Fruit fly (Drosophila melanogaster) whole organism, wandering third instar larva: Measurements from ENCODE around the gene Or88a.

Experiments used
- Abd-B ChIP-seq: fragments of >200 bp; optimal IDR thresholded peaks from 2 replicates; lab custom pipeline; 2017; ENCODE audit warnings: missing biosample characterization, missing genetic modification characterization
- CG32264 ChIP-seq: fragments of 200-800 bp; sonication (Bioruptor generic); optimal IDR thresholded peaks from 2 replicates; lab custom pipeline; 2016; ENCODE audit warnings: missing biosample characterization, missing genetic modification characterization
- CG9705 ChIP-seq: fragments of 200-800 bp; sonication (Bioruptor generic); optimal IDR thresholded peaks from 2 replicates; lab custom pipeline; 2018; ENCODE audit warnings: missing biosample characterization, mild to moderate bottlenecking, missing genetic modification characterization
- CrebA ChIP-seq: fragments of 200-800 bp; sonication (Bioruptor generic); optimal IDR thresholded peaks from 2 replicates; lab custom pipeline; 2016; ENCODE audit warnings: missing biosample characterization, mild to moderate bottlenecking, missing genetic modification characterization, borderline replicate concordance
- Dfd ChIP-seq: fragments of >200 bp; optimal IDR thresholded peaks from 2 replicates; lab custom pipeline; 2017; ENCODE audit warnings: missing biosample characterization, missing genetic modification characterization
- Dif ChIP-seq: fragments of 200-275, 200-300 bp; sonication (Bioruptor generic); optimal IDR thresholded peaks from 2 replicates; lab custom pipeline; 2018; ENCODE audit warnings: missing biosample characterization, missing genetic modification characterization; ENCODE audit not compliant: partially characterized antibody
- GATAd ChIP-seq: sonication (Bioruptor generic); optimal IDR thresholded peaks from 2 replicates; lab custom pipeline; 2016; ENCODE audit warnings: missing biosample characterization, missing genetic modification characterization
- HLH106 ChIP-seq: fragments of 200-800 bp; optimal IDR thresholded peaks from 3 replicates; lab custom pipeline; 2019; ENCODE audit warnings: missing biosample characterization, mild to moderate bottlenecking, missing genetic modification characterization, moderate library complexity
- Hnf4 ChIP-seq: fragments of 200-800 bp; sonication (Bioruptor generic); optimal IDR thresholded peaks from 2 replicates; lab custom pipeline; 2016; ENCODE audit warnings: missing biosample characterization, mild to moderate bottlenecking, missing genetic modification characterization
- Hr78 ChIP-seq: fragments of >200 bp; optimal IDR thresholded peaks from 2 replicates; lab custom pipeline; 2017; ENCODE audit warnings: missing biosample characterization, missing genetic modification characterization
- Hr83 ChIP-seq: fragments of 200-300 bp; sonication (Bioruptor generic); optimal IDR thresholded peaks from 2 replicates; lab custom pipeline; 2016; ENCODE audit warnings: missing biosample characterization, mild to moderate bottlenecking, missing genetic modification characterization, moderate library complexity; ENCODE audit not compliant: poor library complexity, severe bottlenecking
- Jra ChIP-seq: sonication (Bioruptor generic); optimal IDR thresholded peaks from 2 replicates; lab custom pipeline; 2016; ENCODE audit warnings: missing biosample characterization, missing genetic modification characterization
- Mio ChIP-seq: sonication (Bioruptor generic); optimal IDR thresholded peaks from 2 replicates; lab custom pipeline; 2016; ENCODE audit warnings: missing biosample characterization, missing genetic modification characterization
- Myc ChIP-seq: fragments of >200 bp; optimal IDR thresholded peaks from 2 replicates; lab custom pipeline; 2017
- N ChIP-seq: fragments of >200 bp; optimal IDR thresholded peaks from 2 replicates; lab custom pipeline; 2018; ENCODE audit warnings: missing biosample characterization, missing external identifiers, missing genetic modification characterization
- OdsH ChIP-seq: fragments of 200-800 bp; sonication (Bioruptor generic); optimal IDR thresholded peaks from 2 replicates; lab custom pipeline; 2016; ENCODE audit warnings: missing biosample characterization, mild to moderate bottlenecking, missing genetic modification characterization
- Rel ChIP-seq, 2 experiments: fragments of 200-800 bp; sonication (Bioruptor generic) in 1 of 2; optimal IDR thresholded peaks; 2 replicates in 1 of 2; 3 replicates in 1 of 2; lab custom pipeline; 2016 to 2019; ENCODE audit warnings: mild to moderate bottlenecking in 2 of 2, missing biosample characterization in 2 of 2, missing genetic modification characterization in 2 of 2, moderate library complexity in 1 of 2
- Sp1 ChIP-seq: fragments of 200-800 bp; sonication (Bioruptor generic); optimal IDR thresholded peaks from 3 replicates; lab custom pipeline; 2019; ENCODE audit warnings: missing biosample characterization, mild to moderate bottlenecking, missing genetic modification characterization, moderate library complexity
- Vsx2 ChIP-seq: fragments of 200-300, 225-300 bp; sonication (Bioruptor generic); optimal IDR thresholded peaks from 2 replicates; lab custom pipeline; 2018; ENCODE audit warnings: missing biosample characterization, missing genetic modification characterization; ENCODE audit not compliant: partially characterized antibody
- br ChIP-seq: fragments of 200-800 bp; sonication (Bioruptor generic); optimal IDR thresholded peaks from 2 replicates; lab custom pipeline; 2016; ENCODE audit warnings: missing biosample characterization, missing genetic modification characterization
- brk ChIP-seq: fragments of 200-800 bp; sonication (Bioruptor generic); optimal IDR thresholded peaks from 2 replicates; lab custom pipeline; 2016; ENCODE audit warnings: missing biosample characterization, mild to moderate bottlenecking, missing genetic modification characterization
- dl ChIP-seq, 2 experiments: fragments of 175-275, 200-275 bp in 1 of 2; fragments of 200-275 bp in 1 of 2; sonication (Bioruptor generic); optimal IDR thresholded peaks; lab custom pipeline; 2018; ENCODE audit warnings: mild to moderate bottlenecking in 2 of 2, missing biosample characterization in 2 of 2, missing genetic modification characterization in 2 of 2, moderate library complexity in 2 of 2; ENCODE audit not compliant: partially characterized antibody in 2 of 2, insufficient read depth in 1 of 2
- dmrt93B ChIP-seq: fragments of 200-800 bp; sonication (Bioruptor generic); optimal IDR thresholded peaks from 2 replicates; lab custom pipeline; 2018; ENCODE audit warnings: missing biosample characterization, mild to moderate bottlenecking, missing genetic modification characterization
- dsf ChIP-seq: sonication (Bioruptor generic); optimal IDR thresholded peaks from 2 replicates; lab custom pipeline; 2016; ENCODE audit warnings: missing biosample characterization, missing genetic modification characterization, borderline replicate concordance
- ey ChIP-seq: fragments of 200-800 bp; sonication (Bioruptor generic); optimal IDR thresholded peaks from 2 replicates; lab custom pipeline; 2016; ENCODE audit warnings: missing biosample characterization, missing genetic modification characterization
- foxo ChIP-seq, 2 experiments: fragments of 200-800 bp; sonication (Bioruptor generic); optimal IDR thresholded peaks; 2 replicates in 1 of 2; 3 replicates in 1 of 2; lab custom pipeline; 2016 to 2017; ENCODE audit warnings: missing biosample characterization in 2 of 2, missing genetic modification characterization in 2 of 2
- fru ChIP-seq: fragments of 200-800 bp; sonication (Bioruptor generic); optimal IDR thresholded peaks from 3 replicates; lab custom pipeline; 2016; ENCODE audit warnings: missing biosample characterization, mild to moderate bottlenecking, missing genetic modification characterization
- h ChIP-seq: fragments of 200-800 bp; sonication (Bioruptor generic); optimal IDR thresholded peaks from 3 replicates; lab custom pipeline; 2016; ENCODE audit warnings: missing biosample characterization, mild to moderate bottlenecking, missing genetic modification characterization
- jim ChIP-seq: fragments of 175-275, 200-325 bp; sonication (Bioruptor generic); optimal IDR thresholded peaks from 2 replicates; lab custom pipeline; 2016; ENCODE audit warnings: missing biosample characterization, mild to moderate bottlenecking, missing genetic modification characterization
- lola ChIP-seq: fragments of >200 bp; optimal IDR thresholded peaks from 2 replicates; lab custom pipeline; 2017; ENCODE audit warnings: missing biosample characterization, missing genetic modification characterization
- pan ChIP-seq: fragments of >200 bp; optimal IDR thresholded peaks from 2 replicates; lab custom pipeline; 2017
- psq ChIP-seq: fragments of 200-800 bp; sonication (Bioruptor generic); optimal IDR thresholded peaks from 3 replicates; lab custom pipeline; 2017; ENCODE audit warnings: missing biosample characterization, mild to moderate bottlenecking, missing genetic modification characterization, moderate library complexity
- rgr ChIP-seq: fragments of 200-800 bp; sonication (Bioruptor generic); optimal IDR thresholded peaks from 3 replicates; lab custom pipeline; 2016; ENCODE audit warnings: missing biosample characterization, mild to moderate bottlenecking, missing genetic modification characterization
- sage ChIP-seq: fragments of 200-800 bp; sonication (Bioruptor generic); optimal IDR thresholded peaks from 2 replicates; lab custom pipeline; 2016; ENCODE audit warnings: missing biosample characterization, mild to moderate bottlenecking, missing genetic modification characterization
- sv ChIP-seq: fragments of 200-800 bp; sonication (Bioruptor generic); optimal IDR thresholded peaks from 3 replicates; lab custom pipeline; 2016; ENCODE audit warnings: missing biosample characterization, missing genetic modification characterization
- tai ChIP-seq: sonication (Bioruptor generic); optimal IDR thresholded peaks from 2 replicates; lab custom pipeline; 2016; ENCODE audit warnings: missing biosample characterization, missing genetic modification characterization
- usp ChIP-seq: fragments of >200 bp; optimal IDR thresholded peaks from 2 replicates; lab custom pipeline; 2017; ENCODE audit warnings: missing biosample characterization, missing genetic modification characterization
- woc ChIP-seq: sonication (Bioruptor generic); optimal IDR thresholded peaks from 2 replicates; lab custom pipeline; 2016; ENCODE audit warnings: missing biosample characterization, mild to moderate bottlenecking, missing genetic modification characterization

The Or88a gene

dm6 chr3R:14112066-14112465 is 2.8 kb downstream of the Or88a start, which contains the start of gene CG14357:
Gene CG14357, minus strand, starts transcription at chr3R:14112166.
- no peak for TF ChIP-seq ey
- TF ChIP-seq pan (lab: Kevin White, UChicago): no peak
- TF ChIP-seq Dfd: no peak
- no peak for TF ChIP-seq br (GFP tag; lab: Kevin White, UChicago)
- no peak for TF ChIP-seq OdsH
- TF ChIP-seq Abd-B (GFP tag; lab: Kevin White, UChicago): no peak

- TF ChIP-seq Sp1 (GFP tag; lab: Kevin White, UChicago) (no peak), Jra (GFP tag; lab: Kevin White, UChicago) (no peak), Abd-B (GFP tag; lab: Kevin White, UChicago) (no peak), dmrt93B (GFP tag; lab: Kevin White, UChicago) (no peak), Hr83 (no peak), rgr (GFP tag; lab: Kevin White, UChicago) (no peak), Hr78 (GFP tag; lab: Kevin White, UChicago) (no peak), OdsH (no peak), pan (lab: Kevin White, UChicago) (no peak), foxo (GFP tag; optimal IDR thresholded peaks at IDR 0.05; lab: Kevin White, UChicago) (no peak), Dfd (no peak), brk (GFP tag; lab: Kevin White, UChicago) (no peak), h (GFP tag; lab: Kevin White, UChicago) (no peak), ey (no peak), Hnf4 (no peak), GATAd (GFP tag; lab: Kevin White, UChicago) (no peak), lola (GFP tag; lab: Kevin White, UChicago) (no peak), dsf (no peak)
Measured at dm6 chr3R:14116088-14116487, 6.8 kb downstream of the Or88a start.

- TF ChIP-seq dmrt93B (GFP tag; lab: Kevin White, UChicago) (no peak), HLH106 (no peak), rgr (GFP tag; lab: Kevin White, UChicago) (no peak), CrebA (GFP tag; lab: Kevin White, UChicago) (no peak), Vsx2 (GFP tag; lab: Kevin White, UChicago) (no peak), foxo (GFP tag; optimal IDR thresholded peaks at IDR 0.05; lab: Kevin White, UChicago) (no peak), usp (GFP tag; lab: Kevin White, UChicago) (no peak), Hr83 (no peak), Dfd (no peak)
Measured at dm6 chr3R:14118350-14118749, 9.1 kb downstream of the Or88a start, which contains the start of gene Kif19A. Gene Kif19A, minus strand, starts transcription at chr3R:14118450.

- no peak for TF ChIP-seq N (GFP tag; lab: Kevin White, UChicago)
- no peak for TF ChIP-seq Jra (GFP tag; lab: Kevin White, UChicago)
- TF ChIP-seq rgr (GFP tag; lab: Kevin White, UChicago): peak; percentile 78
- TF ChIP-seq psq (GFP tag; lab: Kevin White, UChicago): peak; percentile 68
- TF ChIP-seq HLH106: peak; percentile 65
- peak; percentile 16 for TF ChIP-seq woc (GFP tag; lab: Kevin White, UChicago)
- TF ChIP-seq Rel (GFP tag; optimal IDR thresholded peaks at IDR 0.05; lab: Kevin White, UChicago): no peak
- peak; percentile 92 for TF ChIP-seq Rel (tag; optimal IDR thresholded peaks at IDR 0.05; lab: Kevin White, UChicago)
- TF ChIP-seq jim: no peak
- peak; percentile 86 for TF ChIP-seq sv
- TF ChIP-seq tai (GFP tag; lab: Kevin White, UChicago): no peak
- peak; percentile 84 for TF ChIP-seq Myc
- peak; percentile 21 for TF ChIP-seq CG32264 (GFP tag; lab: Kevin White, UChicago)
- no peak for TF ChIP-seq Sp1 (GFP tag; lab: Kevin White, UChicago)
- peak; percentile 68 for TF ChIP-seq fru
- no peak for TF ChIP-seq Dif (GFP tag; lab: Kevin White, UChicago)
- no peak for TF ChIP-seq Vsx2 (GFP tag; lab: Kevin White, UChicago)
- TF ChIP-seq h (GFP tag; lab: Kevin White, UChicago): peak; percentile 80
- no peak for TF ChIP-seq lola (GFP tag; lab: Kevin White, UChicago)
- peak; percentile 76 for TF ChIP-seq dsf
- peak; percentile 57 for TF ChIP-seq dmrt93B (GFP tag; lab: Kevin White, UChicago)
- peak; percentile 63 for TF ChIP-seq br (GFP tag; lab: Kevin White, UChicago)
- peak; percentile 51 for TF ChIP-seq CG9705
- no peak for TF ChIP-seq Hr78 (GFP tag; lab: Kevin White, UChicago)
- TF ChIP-seq Dfd: no peak
- peak; percentile 66 for TF ChIP-seq ey
- no peak for TF ChIP-seq dl (GFP tag; optimal IDR thresholded peaks at IDR 0.05; lab: Kevin White, UChicago; ENCODE audit: insufficient read depth in 1 of 2, partially characterized antibody in 2 of 2)
- no peak for TF ChIP-seq usp (GFP tag; lab: Kevin White, UChicago)
- no peak for TF ChIP-seq Mio (GFP tag; lab: Kevin White, UChicago)
- no peak for TF ChIP-seq brk (GFP tag; lab: Kevin White, UChicago)
- no peak for TF ChIP-seq CrebA (GFP tag; lab: Kevin White, UChicago)
- peak; percentile 56 for TF ChIP-seq sage (GFP tag; lab: Kevin White, UChicago)
- peak; percentile 68 for TF ChIP-seq OdsH
- peak in 1 of 2 experiments; percentile 84 for TF ChIP-seq foxo (GFP tag; optimal IDR thresholded peaks at IDR 0.05; lab: Kevin White, UChicago)
- TF ChIP-seq pan (lab: Kevin White, UChicago): no peak
- peak; percentile 84 for TF ChIP-seq Hr83
- TF ChIP-seq GATAd (GFP tag; lab: Kevin White, UChicago): peak; percentile 68
- TF ChIP-seq Hnf4: no peak
- TF ChIP-seq Abd-B (GFP tag; lab: Kevin White, UChicago): no peak
- TF ChIP-seq, all 38 proteins: peak for 20
Measured at dm6 chr3R:14122347-14122812, 13.1 kb downstream of the Or88a start, which contains the start of the genes Abi and twf. Gene Abi, minus strand, starts transcription at chr3R:14122420. Gene twf, plus strand, starts transcription at chr3R:14122654.
